Worm (Caenorhabditis elegans): ENCODE data around the gene nhx-1.

DNA sequence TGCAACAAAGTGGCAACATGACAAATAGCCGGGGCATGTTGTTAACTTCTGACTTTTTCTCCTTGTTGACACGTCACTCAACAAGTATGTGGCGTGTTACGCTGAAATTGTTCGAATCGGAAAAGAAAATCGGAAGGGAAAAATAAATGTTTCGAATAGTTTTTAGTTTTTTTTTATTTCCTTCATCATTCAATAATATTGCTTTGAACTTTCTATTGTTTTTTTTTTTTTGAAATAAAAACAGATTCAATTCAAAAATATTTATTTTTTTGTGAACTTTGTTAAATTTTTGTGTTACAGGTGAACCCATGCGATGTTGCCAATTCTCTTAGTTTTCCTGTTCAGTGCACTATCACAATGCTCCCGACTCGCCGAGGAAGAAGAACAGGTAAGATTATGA lies 32.7 kb downstream of the nhx-1 start, which contains the start of gene cpd-2:
- TF ChIP-seq F57C9.4 (tag; optimal IDR thresholded peaks at IDR 0.05) (no peak), hrde-1 (tag; optimal IDR thresholded peaks at IDR 0.05; ENCODE audit: borderline replicate concordance) (no peak), pha-4 (tag; optimal IDR thresholded peaks at IDR 0.05) (no peak), nfyb-1 (GFP tag; IDR thresholded peaks at IDR 0.05) (no peak), lin-35 (GFP tag; optimal IDR thresholded peaks at IDR 0.05) (no peak), unc-130 (GFP tag; optimal IDR thresholded peaks at IDR 0.05) (no peak), mcd-1 (GFP tag; IDR thresholded peaks at IDR 0.05) (no peak), ama-1 (optimal IDR thresholded peaks at IDR 0.05) (no peak), ama-1 (GFP tag; optimal IDR thresholded peaks at IDR 0.05) (no peak), bed-1 (GFP tag; IDR thresholded peaks at IDR 0.05) (no peak), Y53F4B.3 (GFP tag; IDR thresholded peaks at IDR 0.05) (no peak), ets-4 (GFP tag; optimal IDR thresholded peaks at IDR 0.05) (no peak), madf-6 (GFP tag; IDR thresholded peaks at IDR 0.05) (no peak)

All from whole organism, young adult.